Fruit fly (Drosophila melanogaster) whole organism, pupa: Measurements from ENCODE around the gene CG14115.

Source experiments
- CG10348 ChIP-seq: fragments of 200-800 bp; sonication (Bioruptor generic); IDR thresholded peaks from 2 replicates; pipeline ENCODE4 v1.3.6; 2022; ENCODE audit warnings: missing biosample characterization, missing genetic modification characterization
- CG12605 ChIP-seq: fragments of 200-800 bp; sonication (Bioruptor generic); IDR thresholded peaks from 2 replicates; pipeline ENCODE4 v1.3.6; 2022; ENCODE audit warnings: missing biosample characterization, missing genetic modification characterization
- CG15710 ChIP-seq: fragments of 200-800 bp; sonication (Bioruptor generic); optimal IDR thresholded peaks from 2 replicates; lab custom pipeline; 2018; ENCODE audit warnings: missing biosample characterization, mild to moderate bottlenecking, missing genetic modification characterization, moderate library complexity
- CG32121 ChIP-seq: fragments of 200-800 bp; sonication (Bioruptor generic); IDR thresholded peaks from 2 replicates; pipeline ENCODE4 v1.3.6; 2022; ENCODE audit warnings: missing biosample characterization, missing genetic modification characterization
- CG34367 ChIP-seq: fragments of 200-800 bp; sonication (Bioruptor generic); optimal IDR thresholded peaks from 2 replicates; lab custom pipeline; 2018; ENCODE audit warnings: missing biosample characterization, mild to moderate bottlenecking, missing genetic modification characterization
- CG8301 ChIP-seq: fragments of 200-800 bp; sonication (Bioruptor generic); optimal IDR thresholded peaks from 2 replicates; lab custom pipeline; 2018; ENCODE audit warnings: missing biosample characterization, mild to moderate bottlenecking, missing genetic modification characterization
- D1 ChIP-seq: fragments of 200-800 bp; sonication (Bioruptor generic); optimal IDR thresholded peaks from 2 replicates; lab custom pipeline; 2018; ENCODE audit warnings: missing biosample characterization, mild to moderate bottlenecking, missing genetic modification characterization, moderate library complexity
- EcR ChIP-seq: fragments of 200-800 bp; sonication (Bioruptor generic); optimal IDR thresholded peaks from 3 replicates; lab custom pipeline; 2019; ENCODE audit warnings: missing biosample characterization, missing genetic modification characterization, mild to moderate bottlenecking, moderate library complexity, missing genetic modification reagents
- Ets98B ChIP-seq: fragments of 200-800 bp; sonication (Bioruptor generic); IDR thresholded peaks from 2 replicates; pipeline ENCODE4 v1.3.6; 2022; ENCODE audit warnings: missing biosample characterization, missing genetic modification characterization
- Pif1B ChIP-seq: fragments of 200-800 bp; sonication (Bioruptor generic); optimal IDR thresholded peaks from 3 replicates; lab custom pipeline; 2016; ENCODE audit warnings: missing biosample characterization, missing genetic modification characterization
- Snoo ChIP-seq: fragments of 200-800 bp; sonication (Bioruptor generic); optimal IDR thresholded peaks from 3 replicates; lab custom pipeline; 2017; ENCODE audit warnings: missing biosample characterization, mild to moderate bottlenecking, missing genetic modification characterization, inconsistent platforms
- fd96Ca ChIP-seq: fragments of 200-800 bp; sonication (Bioruptor generic); IDR thresholded peaks from 3 replicates; pipeline ENCODE4 v1.3.6; 2022; ENCODE audit warnings: missing biosample characterization, missing genetic modification characterization
- gl ChIP-seq: fragments of 200-800 bp; sonication (Bioruptor generic); optimal IDR thresholded peaks from 2 replicates; lab custom pipeline; 2018; ENCODE audit warnings: missing biosample characterization, mild to moderate bottlenecking, missing genetic modification characterization

dm6 chr3L:13049671-13050070 is 11.6 kb downstream of the CG14115 start:
- no peak for TF ChIP-seq Snoo (tag; lab: Kevin White, UChicago)
- no peak for TF ChIP-seq CG32121 (GFP tag; lab: Robert Waterston, UW)
- no peak for TF ChIP-seq CG34367
- no peak for TF ChIP-seq Ets98B (GFP tag; lab: Robert Waterston, UW)
- TF ChIP-seq gl: no peak
- TF ChIP-seq Pif1B (GFP tag; lab: Kevin White, UChicago): peak; percentile 36
- no peak for TF ChIP-seq CG12605 (GFP tag; lab: Robert Waterston, UW)
- TF ChIP-seq CG15710: peak; percentile 20
- peak; percentile 40 for TF ChIP-seq CG8301 (tag; lab: Kevin White, UChicago)
- TF ChIP-seq D1 (tag; lab: Kevin White, UChicago): no peak
- TF ChIP-seq EcR (GFP tag; lab: Kevin White, UChicago): peak; percentile 16
- no peak for TF ChIP-seq CG10348
- TF ChIP-seq fd96Ca: no peak
